Worm (Caenorhabditis elegans): ENCODE data around the gene F18C5.5.
A peak's percentile ranks its signal among the peaks of the same experiment; 100 is the strongest.

Gene F18C5.5

ce11 chrII:6609315-6609842 is 42.9 kb upstream of the F18C5.5 start, which contains the start of gene epg-5:
Gene epg-5, minus strand, starts transcription at chrII:6609365.
- TF ChIP-seq R02D3.7 (tag; optimal IDR thresholded peaks at IDR 0.05) (no peak), egl-5 (tag; optimal IDR thresholded peaks at IDR 0.05) (peak; percentile 41), nfya-1 (tag; optimal IDR thresholded peaks at IDR 0.05; ENCODE audit: insufficient read depth) (peak; percentile 48), pha-4 (tag; optimal IDR thresholded peaks at IDR 0.05) (peak; percentile 68), pqm-1 (tag; optimal IDR thresholded peaks at IDR 0.05) (peak; percentile 47), elt-2 (tag; optimal IDR thresholded peaks at IDR 0.05) (peak; percentile 62), nhr-237 (tag; optimal IDR thresholded peaks at IDR 0.05) (no peak), hmg-11 (tag; optimal IDR thresholded peaks at IDR 0.05) (peak; percentile 20)

DNA sequence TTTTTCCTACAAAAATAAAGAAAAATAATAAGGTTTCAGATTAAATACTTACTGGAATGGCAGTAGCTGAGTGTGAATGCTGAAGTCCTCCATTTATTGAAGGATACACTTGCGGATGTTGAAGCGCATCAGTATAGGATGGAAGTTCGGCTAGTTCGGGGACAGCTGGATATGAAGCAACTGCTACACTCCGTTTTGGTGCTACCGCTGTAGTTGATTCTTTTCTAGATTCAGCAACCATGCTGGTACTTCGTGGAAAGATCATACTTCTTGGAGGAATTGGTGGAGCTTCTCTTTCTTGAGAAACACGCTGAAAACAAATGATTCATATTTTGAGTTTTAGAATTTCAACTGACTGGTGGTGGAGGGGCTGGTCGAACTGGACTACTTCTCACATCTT is 42.1 kb upstream of the F18C5.5 start:
- no peak for TF ChIP-seq aly-2 (tag; optimal IDR thresholded peaks at IDR 0.05)
- TF ChIP-seq pqm-1 (tag; optimal IDR thresholded peaks at IDR 0.05) = no peak
- TF ChIP-seq nhr-11 (tag; optimal IDR thresholded peaks at IDR 0.05) = no peak
- TF ChIP-seq nhr-12 (tag; optimal IDR thresholded peaks at IDR 0.05) = no peak
- no peak for TF ChIP-seq sea-2 (GFP tag; optimal IDR thresholded peaks at IDR 0.05)
- TF ChIP-seq elt-3 (tag; optimal IDR thresholded peaks at IDR 0.05) = no peak

DNA sequence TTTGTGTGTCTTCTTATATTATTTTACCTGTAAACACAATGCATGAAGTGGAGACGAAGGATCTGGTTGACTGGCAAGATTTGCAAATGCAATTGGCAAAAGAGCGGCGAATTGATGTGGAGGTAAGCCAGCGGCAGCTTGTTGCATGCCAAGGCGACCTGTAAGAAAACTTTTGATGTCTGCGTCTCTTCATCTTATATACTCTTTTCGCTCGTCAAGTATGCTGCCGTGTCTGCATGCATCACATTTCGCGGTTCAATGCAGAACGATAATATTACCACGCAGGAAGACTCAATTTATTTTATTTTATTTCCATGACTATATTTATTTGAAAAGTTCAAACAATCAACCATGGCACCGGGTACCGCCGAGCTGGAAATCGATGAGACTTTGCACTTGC is 34.4 kb upstream of the F18C5.5 start, which contains the start of gene vps-33.2:
Gene vps-33.2 (plus strand): TSS at position 244 of the 400 bp plus-strand sequence.
- TF ChIP-seq hmg-11 (tag; optimal IDR thresholded peaks at IDR 0.05) (peak; percentile 80), lin-39 (tag; optimal IDR thresholded peaks at IDR 0.05) (peak; percentile 24), nhr-23 (tag; optimal IDR thresholded peaks at IDR 0.05) (peak; percentile 9), sea-2 (GFP tag; optimal IDR thresholded peaks at IDR 0.05) (no peak), elt-2 (tag; optimal IDR thresholded peaks at IDR 0.05) (peak; percentile 19), nfya-1 (tag; optimal IDR thresholded peaks at IDR 0.05; ENCODE audit: insufficient read depth) (peak; percentile 54), nhr-25 (tag; optimal IDR thresholded peaks at IDR 0.05) (peak; percentile 3), ama-1 (optimal IDR thresholded peaks at IDR 0.05) (no peak), mdl-1 (tag; optimal IDR thresholded peaks at IDR 0.05) (no peak), lsy-12 (tag; optimal IDR thresholded peaks at IDR 0.05) (peak; percentile 33)

DNA sequence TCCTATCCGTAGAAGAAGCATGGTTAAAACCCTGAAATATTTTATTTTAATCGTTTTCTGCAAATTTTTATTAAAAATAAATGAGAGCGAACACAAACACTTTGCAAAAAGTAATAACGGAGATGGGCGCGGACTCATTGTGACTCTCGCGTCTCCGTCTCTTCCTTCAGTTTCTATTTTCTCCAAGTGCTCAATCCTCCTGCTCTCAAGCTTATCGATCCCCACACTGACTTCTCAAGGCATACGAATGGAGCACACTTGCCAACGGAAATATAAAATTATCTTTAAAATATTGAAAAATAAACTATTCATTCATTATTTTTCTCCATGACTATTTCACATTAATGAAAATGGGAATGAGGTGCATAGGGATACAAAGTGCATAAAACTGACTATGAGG is 31.5 kb upstream of the F18C5.5 start, which contains the start of gene dnj-8:
Gene dnj-8 (minus strand): TSS at position 31 of the 400 bp plus-strand sequence.
- TF ChIP-seq R02D3.7 (tag; optimal IDR thresholded peaks at IDR 0.05) = no peak
- peak; percentile 23 for TF ChIP-seq lin-15B (tag; optimal IDR thresholded peaks at IDR 0.05)
- TF ChIP-seq nfya-1 (tag; optimal IDR thresholded peaks at IDR 0.05; ENCODE audit: insufficient read depth) = peak; percentile 60
- peak; percentile 6 for TF ChIP-seq ama-1 (optimal IDR thresholded peaks at IDR 0.05)
- peak; percentile 66 for TF ChIP-seq lin-39 (tag; optimal IDR thresholded peaks at IDR 0.05)
- TF ChIP-seq pha-4 (tag; optimal IDR thresholded peaks at IDR 0.05) = peak; percentile 25

- TF ChIP-seq lin-15B (tag; optimal IDR thresholded peaks at IDR 0.05) (no peak), nhr-77 (tag; optimal IDR thresholded peaks at IDR 0.05) (no peak), skn-1 (tag; optimal IDR thresholded peaks at IDR 0.05) (no peak), egl-5 (tag; optimal IDR thresholded peaks at IDR 0.05) (no peak), nhr-12 (tag; optimal IDR thresholded peaks at IDR 0.05) (no peak)
Measured at ce11 chrII:6597507-6597906, 31.0 kb upstream of the F18C5.5 start.

ce11 chrII:6594151-6594550 is 27.6 kb upstream of the F18C5.5 start, which contains the start of gene aipr-1:
Gene aipr-1, minus strand, starts transcription at chrII:6594251.
- TF ChIP-seq fkh-2 (tag; optimal IDR thresholded peaks at IDR 0.05) (no peak), pqm-1 (tag; optimal IDR thresholded peaks at IDR 0.05) (no peak), egl-5 (tag; optimal IDR thresholded peaks at IDR 0.05) (no peak), nhr-237 (tag; optimal IDR thresholded peaks at IDR 0.05) (no peak), nhr-67 (tag; optimal IDR thresholded peaks at IDR 0.05) (no peak), daf-12 (tag; optimal IDR thresholded peaks at IDR 0.05) (no peak), unc-62 (GFP tag; optimal IDR thresholded peaks at IDR 0.05) (no peak), nhr-43 (tag; optimal IDR thresholded peaks at IDR 0.05; ENCODE audit: poor library complexity, severe bottlenecking) (no peak), nhr-28 (tag; optimal IDR thresholded peaks at IDR 0.05) (no peak), ztf-4 (tag; optimal IDR thresholded peaks at IDR 0.05) (no peak), ama-1 (optimal IDR thresholded peaks at IDR 0.05) (no peak), nhr-76 (tag; optimal IDR thresholded peaks at IDR 0.05) (no peak), mml-1 (tag; optimal IDR thresholded peaks at IDR 0.05) (no peak), ztf-11 (tag; optimal IDR thresholded peaks at IDR 0.05) (no peak), lsy-12 (tag; optimal IDR thresholded peaks at IDR 0.05) (no peak), elt-1 (tag; optimal IDR thresholded peaks at IDR 0.05) (no peak), lin-15B (tag; optimal IDR thresholded peaks at IDR 0.05) (no peak), elt-2 (tag; optimal IDR thresholded peaks at IDR 0.05) (no peak), sea-2 (GFP tag; optimal IDR thresholded peaks at IDR 0.05) (no peak), unc-39 (tag; optimal IDR thresholded peaks at IDR 0.05) (no peak)
